Worm (Caenorhabditis elegans) whole organism, L2 larva: ENCODE measurements around the gene clpf-1.

ENCODE experiments used
- R02D3.7 ChIP-seq: fragments of 150-350 bp; optimal IDR thresholded peaks from 2 replicates; lab custom pipeline; 2014; ENCODE audit warnings: missing biosample characterization, missing genetic modification characterization
- Y55F3AM.14 ChIP-seq: fragments of 200-800 bp; sonication (Bioruptor generic); optimal IDR thresholded peaks from 2 replicates; lab custom pipeline; 2018; ENCODE audit warnings: mild to moderate bottlenecking, missing genetic modification characterization, missing compliant biosample characterization
- aly-2 ChIP-seq: fragments of 150-350 bp; optimal IDR thresholded peaks from 2 replicates; lab custom pipeline; 2014; ENCODE audit warnings: missing biosample characterization, missing genetic modification characterization
- ama-1 ChIP-seq: fragments of 150-350 bp; optimal IDR thresholded peaks from 2 replicates; lab custom pipeline; 2018; ENCODE audit warnings: inconsistent platforms
- dmd-4 ChIP-seq: sonication (generic microtip); optimal IDR thresholded peaks from 2 replicates; lab custom pipeline; 2017; ENCODE audit warnings: missing biosample characterization, missing genetic modification characterization
- egl-27 ChIP-seq: sonication (generic microtip); optimal IDR thresholded peaks from 3 replicates; lab custom pipeline; 2017; ENCODE audit warnings: missing biosample characterization, missing genetic modification reagents, missing genetic modification characterization
- nhr-237 ChIP-seq: fragments of 150-350 bp; optimal IDR thresholded peaks from 2 replicates; lab custom pipeline; 2014; ENCODE audit warnings: missing biosample characterization, missing genetic modification characterization
- snpc-4 ChIP-seq: fragments of 150-350 bp; optimal IDR thresholded peaks from 2 replicates; lab custom pipeline; 2014; ENCODE audit warnings: missing biosample characterization, missing genetic modification characterization

DNA sequence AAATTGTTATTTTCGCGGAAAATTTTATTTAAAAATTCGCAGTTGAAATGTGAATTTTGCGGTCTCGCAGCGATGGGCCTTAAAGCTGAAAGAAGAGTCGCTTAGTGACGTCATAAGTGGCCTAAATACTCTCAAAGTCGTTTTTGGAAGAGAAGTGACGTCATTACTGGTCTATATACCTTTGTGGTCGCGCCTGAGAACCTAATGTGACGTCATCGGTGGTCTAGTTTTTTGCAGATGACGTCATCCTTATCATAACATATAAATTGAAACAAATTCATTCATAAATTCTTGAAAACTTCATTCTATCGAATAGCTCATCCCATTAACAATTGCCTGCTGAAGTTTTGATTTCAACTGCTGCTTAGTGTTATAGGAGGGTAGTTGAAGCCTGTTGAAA lies 20.4 kb upstream of the clpf-1 start:
- no peak for TF ChIP-seq R02D3.7 (tag; lab: Kevin White, UChicago)
- no peak for TF ChIP-seq dmd-4
- no peak for TF ChIP-seq snpc-4 (tag; lab: Kevin White, UChicago)
- TF ChIP-seq Y55F3AM.14, result no peak
- no peak for TF ChIP-seq egl-27 (tag; lab: Kevin White, UChicago)
- no peak for TF ChIP-seq ama-1 (lab: Kevin White, UChicago)
- TF ChIP-seq aly-2, result no peak
- no peak for TF ChIP-seq nhr-237
